Worm (Caenorhabditis elegans) whole organism, L4/young adult: ENCODE results near the gene K01D12.9.

ENCODE experiments used
- W03F9.2 ChIP-seq: fragments of 150-350 bp; optimal IDR thresholded peaks from 2 replicates; lab custom pipeline; 2014; ENCODE audit warnings: missing biosample characterization, missing genetic modification characterization
- dao-5 ChIP-seq: sonication (generic microtip); optimal IDR thresholded peaks from 2 replicates; lab custom pipeline; 2016; ENCODE audit warnings: missing genotype, missing genetic modification characterization, moderate library complexity, missing compliant biosample characterization
- him-1 ChIP-seq: sonication (generic microtip); optimal IDR thresholded peaks from 2 replicates; lab custom pipeline; 2016; ENCODE audit warnings: missing genotype, missing genetic modification reagents, missing genetic modification characterization, missing compliant biosample characterization

ce11 chrV:12411909-12412308, 7.5 kb upstream of the K01D12.9 start, which contains the start of gene cdr-7:
- TF ChIP-seq him-1 (no peak), dao-5 (tag; lab: Kevin White, UChicago) (no peak), W03F9.2 (tag; lab: Kevin White, UChicago) (no peak)
